Fruit fly (Drosophila melanogaster): Measurements from ENCODE around the gene Whamy.
A peak's percentile ranks its signal among the peaks of the same experiment; 100 is the strongest.

Whamy gene

DNA sequence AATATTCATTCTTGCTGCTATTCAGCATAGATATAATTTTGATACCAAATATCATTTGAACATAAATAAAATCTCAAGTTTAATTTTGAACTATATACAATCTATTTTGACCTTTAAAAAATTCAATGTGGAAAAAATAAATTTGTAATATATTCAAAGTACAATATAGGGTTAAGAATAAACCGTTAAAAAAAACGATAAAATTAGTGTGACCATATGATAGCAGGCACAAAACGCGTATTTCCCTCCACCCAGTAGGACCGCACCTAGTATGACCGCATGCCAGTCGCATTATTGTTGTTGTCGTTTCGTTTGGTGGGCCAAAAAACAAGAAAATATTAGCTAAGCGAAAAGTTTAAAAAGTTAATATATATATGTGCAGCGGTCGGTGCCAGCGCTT is 18.8 kb upstream of the Whamy start, which contains the start of gene CG8516 (continued):
- TF ChIP-seq nerfin-2 (GFP tag; IDR thresholded peaks at IDR 0.05; ENCODE audit: partially characterized antibody) (no peak), Gsc (GFP tag; IDR thresholded peaks at IDR 0.05) (no peak), E2f1 (GFP tag; IDR thresholded peaks at IDR 0.05) (no peak), CG7987 (GFP tag; optimal IDR thresholded peaks at IDR 0.05) (no peak), CG2116 (GFP tag; optimal IDR thresholded peaks at IDR 0.05) (peak; percentile 31), HLHmδ (GFP tag; optimal IDR thresholded peaks at IDR 0.05) (no peak), CG34376 (GFP tag; optimal IDR thresholded peaks at IDR 0.05) (peak; percentile 12), D19A (tag; optimal IDR thresholded peaks at IDR 0.05) (no peak), danr (GFP tag; IDR thresholded peaks at IDR 0.05) (no peak), wdn (GFP tag; IDR thresholded peaks at IDR 0.05) (no peak), trh (GFP tag; optimal IDR thresholded peaks at IDR 0.05) (no peak), maf-S (GFP tag; optimal IDR thresholded peaks at IDR 0.05) (no peak), CG5180 (GFP tag; optimal IDR thresholded peaks at IDR 0.05) (no peak), H2.0 (GFP tag; IDR thresholded peaks at IDR 0.05) (no peak), Hmx (GFP tag; optimal IDR thresholded peaks at IDR 0.05) (no peak), B-H1 (GFP tag; IDR thresholded peaks at IDR 0.05) (no peak), CG12236 (GFP tag; optimal IDR thresholded peaks at IDR 0.05) (no peak), CG11093 (GFP tag; IDR thresholded peaks at IDR 0.05) (no peak), CHES-1-like (GFP tag; optimal IDR thresholded peaks at IDR 0.05) (no peak), CG6683 (GFP tag; optimal IDR thresholded peaks at IDR 0.05) (no peak), aop (GFP tag; IDR thresholded peaks at IDR 0.05) (no peak), Lim3 (GFP tag; IDR thresholded peaks at IDR 0.05) (no peak), CG32772 (GFP tag; IDR thresholded peaks at IDR 0.05) (0 out of 2 replicates have a peak, but pooled peaks have one; percentile 24), dan (GFP tag; IDR thresholded peaks at IDR 0.05) (no peak), bbx (GFP tag; IDR thresholded peaks at IDR 0.05; ENCODE audit: partially characterized antibody) (no peak; the same call in 1 of the 2 replicates), YL-1 (GFP tag; optimal IDR thresholded peaks at IDR 0.05) (peak; percentile 77), Dp (GFP tag; optimal IDR thresholded peaks at IDR 0.05) (peak; percentile 49), CG1792 (GFP tag; optimal IDR thresholded peaks at IDR 0.05) (no peak), CG8089 (GFP tag; optimal IDR thresholded peaks at IDR 0.05) (no peak), slp2 (GFP tag; optimal IDR thresholded peaks at IDR 0.05) (no peak), gcm2 (GFP tag; optimal IDR thresholded peaks at IDR 0.05) (no peak), Med (GFP tag) (peak; percentile 70), sna (GFP tag; IDR thresholded peaks at IDR 0.05; ENCODE audit: partially characterized antibody) (no peak), Spps (tag; optimal IDR thresholded peaks at IDR 0.05) (no peak), CG15011 (GFP tag; optimal IDR thresholded peaks at IDR 0.05) (no peak), Antp (GFP tag; optimal IDR thresholded peaks at IDR 0.05) (no peak), jumu (GFP tag; optimal IDR thresholded peaks at IDR 0.05) (no peak), bab2 (GFP tag; optimal IDR thresholded peaks at IDR 0.05) (no peak), so (GFP tag; IDR thresholded peaks at IDR 0.05) (no peak), gem (tag; optimal IDR thresholded peaks at IDR 0.05) (no peak), CG34422 (GFP tag; IDR thresholded peaks at IDR 0.05) (peak; percentile 49; the same call in 1 of the 3 replicates), CG8359 (GFP tag; optimal IDR thresholded peaks at IDR 0.05; ENCODE audit: borderline replicate concordance) (no peak), CG9437 (GFP tag; optimal IDR thresholded peaks at IDR 0.05) (no peak), CG18599 (GFP tag; optimal IDR thresholded peaks at IDR 0.05) (no peak), Fer3 (tag; optimal IDR thresholded peaks at IDR 0.05) (no peak), CG1603 (tag; optimal IDR thresholded peaks at IDR 0.05) (no peak), CG8924 (tag; optimal IDR thresholded peaks at IDR 0.05) (peak; percentile 23), Adf1 (GFP tag; IDR thresholded peaks at IDR 0.05) (0 out of 2 replicates have a peak, but pooled peaks have one; percentile 10), Atf-2 (GFP tag; optimal IDR thresholded peaks at IDR 0.05) (no peak), az2 (GFP tag; optimal IDR thresholded peaks at IDR 0.05) (no peak), CG6813 (GFP tag; optimal IDR thresholded peaks at IDR 0.05) (no peak), cwo (GFP tag; optimal IDR thresholded peaks at IDR 0.05) (no peak)

Measured in whole organism, embryonic.